Worm (Caenorhabditis elegans) whole organism, L2 larva: ENCODE results near the gene rab-37.

Source experiments
- aly-2 ChIP-seq: fragments of 150-350 bp; optimal IDR thresholded peaks from 2 replicates; lab custom pipeline; 2014; ENCODE audit warnings: missing biosample characterization, missing genetic modification characterization
- elt-1 ChIP-seq: fragments of 150-350 bp; optimal IDR thresholded peaks from 2 replicates; lab custom pipeline; 2014; ENCODE audit warnings: missing biosample characterization, missing genetic modification characterization
- lsy-2 ChIP-seq, 2 experiments: fragments of 150-350 bp in 1 of 2; sonication (generic microtip) in 1 of 2; optimal IDR thresholded peaks; 2 replicates each; lab custom pipeline; 2014 to 2017; ENCODE audit warnings: missing biosample characterization in 2 of 2, missing genetic modification characterization in 2 of 2
- unc-62 ChIP-seq: fragments of 150-350 bp; optimal IDR thresholded peaks from 2 replicates; lab custom pipeline; 2014; ENCODE audit warnings: missing biosample characterization, missing genetic modification reagents, missing genetic modification characterization

DNA sequence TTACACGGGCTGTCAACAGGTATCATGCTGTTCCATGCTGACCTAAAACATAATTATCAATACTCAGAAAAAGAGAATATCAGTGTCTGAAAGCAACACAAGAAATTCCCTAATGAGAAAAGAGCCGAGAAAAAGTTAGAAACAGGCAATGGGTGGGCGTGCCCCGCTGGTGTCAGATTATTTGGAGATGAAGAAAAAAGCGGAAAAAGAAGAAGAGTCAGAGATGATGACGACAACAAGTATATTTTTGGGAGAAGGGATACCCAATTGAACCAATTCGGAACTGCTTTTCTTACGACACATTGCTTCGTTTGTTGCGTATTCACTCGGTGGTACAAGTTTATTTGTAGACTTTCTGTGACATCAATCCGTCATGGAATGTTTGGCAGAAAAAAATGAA lies 39.2 kb downstream of the rab-37 start, which contains the start of gene F20B6.4:
- TF ChIP-seq lsy-2 (tag; optimal IDR thresholded peaks at IDR 0.05; lab: Kevin White, UChicago) (no peak), unc-62 (GFP tag; lab: Kevin White, UChicago) (no peak), elt-1 (tag; lab: Kevin White, UChicago) (no peak), aly-2 (tag; lab: Kevin White, UChicago) (no peak)
